Worm (Caenorhabditis elegans) whole organism, L1 larva: ENCODE data around the gene nhr-153.

Experiments
- C16A3.4 ChIP-seq: fragments of 150-350 bp; optimal IDR thresholded peaks from 2 replicates; lab custom pipeline; 2014; ENCODE audit warnings: missing biosample characterization, missing genetic modification characterization
- C34B4.2 ChIP-seq: sonication (generic microtip); optimal IDR thresholded peaks from 2 replicates; lab custom pipeline; 2017; ENCODE audit warnings: mild to moderate bottlenecking, missing genetic modification characterization, missing compliant biosample characterization
- F16B12.6 ChIP-seq: fragments of 150-350 bp; optimal IDR thresholded peaks from 2 replicates; lab custom pipeline; 2014; ENCODE audit warnings: missing biosample characterization, missing genetic modification characterization
- Y116A8C.19 ChIP-seq: sonication (generic microtip); optimal IDR thresholded peaks from 2 replicates; lab custom pipeline; 2016; ENCODE audit warnings: missing compliant biosample characterization, missing genetic modification characterization, borderline replicate concordance
- alr-1 ChIP-seq: fragments of 200-800 bp; sonication (Bioruptor generic); optimal IDR thresholded peaks from 2 replicates; lab custom pipeline; 2018; ENCODE audit warnings: borderline replicate concordance, mild to moderate bottlenecking, missing genetic modification characterization, missing compliant biosample characterization
- blmp-1 ChIP-seq: fragments of 150-350 bp; optimal IDR thresholded peaks from 2 replicates; lab custom pipeline; 2014; ENCODE audit warnings: missing biosample characterization, missing genetic modification characterization
- ceh-63 ChIP-seq: fragments of 200-800 bp; sonication (Bioruptor generic); optimal IDR thresholded peaks from 2 replicates; lab custom pipeline; 2018; ENCODE audit warnings: mild to moderate bottlenecking, missing genetic modification characterization, missing compliant biosample characterization
- ceh-82 ChIP-seq, 3 experiments: fragments of 150-350 bp in 1 of 3; sonication (generic microtip) in 2 of 3; optimal IDR thresholded peaks; 2 replicates each; lab custom pipeline; 2014 to 2017; ENCODE audit warnings: missing biosample characterization in 3 of 3, missing genetic modification characterization in 3 of 3
- ceh-90 ChIP-seq: sonication (generic microtip); optimal IDR thresholded peaks from 2 replicates; lab custom pipeline; 2016; ENCODE audit warnings: missing genetic modification characterization, missing compliant biosample characterization
- dsc-1 ChIP-seq: sonication (generic microtip); optimal IDR thresholded peaks from 2 replicates; lab custom pipeline; 2016; ENCODE audit warnings: mild to moderate bottlenecking, missing genetic modification characterization, missing compliant biosample characterization
- efl-1 ChIP-seq, 4 experiments: fragments of 150-350 bp; optimal IDR thresholded peaks in 3 of 4; peaks in 1 of 4; 1 replicate in 1 of 4; 2 replicates in 3 of 4; lab custom pipeline; 2014; ENCODE audit warnings: missing biosample characterization in 2 of 4, missing genetic modification characterization in 2 of 4, missing genetic modification reagents in 2 of 4
- elt-2 ChIP-seq: sonication (generic microtip); optimal IDR thresholded peaks from 2 replicates; lab custom pipeline; 2016; ENCODE audit warnings: missing genetic modification characterization, mild to moderate bottlenecking, inconsistent platforms, missing compliant biosample characterization, missing genetic modification reagents
- elt-3 ChIP-seq, 6 experiments: fragments of 150-350 bp in 1 of 6; sonication (generic microtip); optimal IDR thresholded peaks; 2 replicates each; lab custom pipeline; 2017 to 2018; ENCODE audit warnings: missing biosample characterization in 6 of 6, missing genetic modification characterization in 6 of 6, inconsistent platforms in 1 of 6
- fkh-8 ChIP-seq: sonication (generic microtip); optimal IDR thresholded peaks from 2 replicates; lab custom pipeline; 2016; ENCODE audit warnings: mild to moderate bottlenecking, missing genetic modification characterization, missing compliant biosample characterization
- grh-1 ChIP-seq: fragments of 200-800 bp; sonication (Bioruptor generic); IDR thresholded peaks from 2 replicates; pipeline ENCODE4 v1.3.6; 2022; ENCODE audit warnings: missing genetic modification reagents, missing genetic modification characterization, missing compliant biosample characterization
- jun-1 ChIP-seq: fragments of 150-350 bp; optimal IDR thresholded peaks from 2 replicates; lab custom pipeline; 2014; ENCODE audit warnings: missing biosample characterization, missing genetic modification reagents, missing genetic modification characterization
- lin-13 ChIP-seq: fragments of 150-350 bp; optimal IDR thresholded peaks from 2 replicates; lab custom pipeline; 2014; ENCODE audit warnings: missing biosample characterization, missing genetic modification reagents, missing genetic modification characterization
- lin-14 ChIP-seq: fragments of 200-800 bp; sonication (Bioruptor generic); optimal IDR thresholded peaks from 2 replicates; lab custom pipeline; 2018; ENCODE audit warnings: mild to moderate bottlenecking, missing genetic modification characterization, moderate library complexity, missing compliant biosample characterization
- lir-3 ChIP-seq: sonication (generic microtip); optimal IDR thresholded peaks from 2 replicates; lab custom pipeline; 2016; ENCODE audit warnings: mild to moderate bottlenecking, missing genetic modification characterization, moderate library complexity, missing compliant biosample characterization; ENCODE audit not compliant: poor library complexity
- lsy-2 ChIP-seq, 2 experiments: fragments of 150-350 bp; optimal IDR thresholded peaks; 2 replicates each; lab custom pipeline; 2014; ENCODE audit warnings: missing biosample characterization in 2 of 2, missing genetic modification characterization in 2 of 2
- mab-9 ChIP-seq: fragments of 200-800 bp; sonication (Bioruptor generic); IDR thresholded peaks from 2 replicates; pipeline ENCODE4 v1.3.6; 2022; ENCODE audit warnings: missing genetic modification reagents, missing genetic modification characterization, missing compliant biosample characterization
- mdl-1 ChIP-seq, 2 experiments: fragments of 150-350 bp; optimal IDR thresholded peaks; 2 replicates each; lab custom pipeline; 2014 to 2017; ENCODE audit warnings: missing biosample characterization in 2 of 2, missing genetic modification characterization in 2 of 2, inconsistent platforms in 1 of 2
- mef-2 ChIP-seq: fragments of 150-350 bp; optimal IDR thresholded peaks from 2 replicates; lab custom pipeline; 2014; ENCODE audit warnings: missing biosample characterization, missing genetic modification characterization
- mep-1 ChIP-seq: fragments of 150-350 bp; optimal IDR thresholded peaks from 2 replicates; lab custom pipeline; 2014; ENCODE audit warnings: missing biosample characterization, missing genetic modification characterization
- nhr-11 ChIP-seq: fragments of 150-350 bp; optimal IDR thresholded peaks from 2 replicates; lab custom pipeline; 2014; ENCODE audit warnings: missing biosample characterization, missing genetic modification characterization
- nhr-20 ChIP-seq: sonication (generic microtip); optimal IDR thresholded peaks from 2 replicates; lab custom pipeline; 2016; ENCODE audit warnings: mild to moderate bottlenecking, missing genetic modification characterization, missing compliant biosample characterization
- nhr-28 ChIP-seq: fragments of 150-350 bp; optimal IDR thresholded peaks from 2 replicates; lab custom pipeline; 2014; ENCODE audit warnings: missing biosample characterization, missing genetic modification characterization
- nhr-71 ChIP-seq: sonication (generic microtip); optimal IDR thresholded peaks from 2 replicates; lab custom pipeline; 2016; ENCODE audit warnings: mild to moderate bottlenecking, missing genetic modification characterization, moderate library complexity, missing compliant biosample characterization
- nhr-84 ChIP-seq: sonication (generic microtip); optimal IDR thresholded peaks from 2 replicates; lab custom pipeline; 2017; ENCODE audit warnings: missing biosample characterization, missing genetic modification characterization
- nhr-85 ChIP-seq: sonication (generic microtip); peaks from one replicate; lab custom pipeline; 2016; ENCODE audit warnings: missing genetic modification characterization, inconsistent platforms, missing compliant biosample characterization
- pag-3 ChIP-seq: sonication (generic microtip); optimal IDR thresholded peaks from 2 replicates; lab custom pipeline; 2017; ENCODE audit warnings: missing genetic modification characterization, mild to moderate bottlenecking, missing compliant biosample characterization, antibody characterized with exemption, borderline replicate concordance; ENCODE audit not compliant: insufficient read depth
- pqm-1 ChIP-seq: sonication (generic microtip); optimal IDR thresholded peaks from 3 replicates; lab custom pipeline; 2017; ENCODE audit warnings: missing biosample characterization, missing genetic modification characterization
- skn-1 ChIP-seq: fragments of 150-350 bp; optimal IDR thresholded peaks from 2 replicates; lab custom pipeline; 2014; ENCODE audit warnings: missing biosample characterization, missing genetic modification characterization
- snu-23 ChIP-seq: sonication (generic microtip); optimal IDR thresholded peaks from 2 replicates; lab custom pipeline; 2016; ENCODE audit warnings: missing genetic modification characterization, missing compliant biosample characterization
- tbx-2 ChIP-seq: sonication (generic microtip); optimal IDR thresholded peaks from 2 replicates; lab custom pipeline; 2016; ENCODE audit warnings: missing genetic modification characterization, missing compliant biosample characterization
- tlp-1 ChIP-seq: fragments of 150-350 bp; optimal IDR thresholded peaks from 2 replicates; lab custom pipeline; 2014; ENCODE audit warnings: missing biosample characterization, missing genetic modification characterization
- unc-30 ChIP-seq: sonication (generic microtip); optimal IDR thresholded peaks from 2 replicates; lab custom pipeline; 2017; ENCODE audit warnings: missing biosample characterization, missing genetic modification characterization
- unc-62 ChIP-seq: fragments of 150-350 bp; optimal IDR thresholded peaks from 2 replicates; lab custom pipeline; 2014; ENCODE audit warnings: missing biosample characterization, missing genetic modification reagents, missing genetic modification characterization
- unc-86 ChIP-seq: sonication (generic microtip); optimal IDR thresholded peaks from 2 replicates; lab custom pipeline; 2016; ENCODE audit warnings: missing genetic modification characterization, missing compliant biosample characterization
- vab-15 ChIP-seq: sonication (generic microtip); optimal IDR thresholded peaks from 2 replicates; lab custom pipeline; 2017; ENCODE audit warnings: missing genotype, mild to moderate bottlenecking, missing genetic modification characterization, missing compliant biosample characterization
- ztf-11 ChIP-seq, 2 experiments: sonication (generic microtip); optimal IDR thresholded peaks; 2 replicates each; lab custom pipeline; 2016 to 2017; ENCODE audit warnings: missing genetic modification characterization in 2 of 2, missing biosample characterization in 1 of 2, missing compliant biosample characterization in 1 of 2
- ztf-4 ChIP-seq: fragments of 150-350 bp; optimal IDR thresholded peaks from 2 replicates; lab custom pipeline; 2014; ENCODE audit warnings: missing biosample characterization, missing genetic modification characterization

The nhr-153 gene

ce11 chrV:12094030-12094429 is 10.0 kb upstream of the nhr-153 start, which contains the start of gene nhr-208:
TSS of gene nhr-208 (plus strand) at chrV:12094317.
- no peak for TF ChIP-seq tbx-2 (tag; lab: Kevin White, UChicago)
- TF ChIP-seq dsc-1 (tag; lab: Kevin White, UChicago), result no peak
- no peak for TF ChIP-seq unc-62 (GFP tag; lab: Kevin White, UChicago)
- TF ChIP-seq nhr-84 (tag; lab: Kevin White, UChicago), result no peak
- TF ChIP-seq ceh-63 (GFP tag; lab: Kevin White, UChicago), result no peak
- no peak for TF ChIP-seq skn-1 (tag; lab: Kevin White, UChicago)
- peak; percentile 2 for TF ChIP-seq snu-23
- peak; percentile 16 for TF ChIP-seq blmp-1 (tag; lab: Kevin White, UChicago)
- TF ChIP-seq nhr-20 (tag; lab: Kevin White, UChicago), result peak; percentile 50

- no peak for TF ChIP-seq tlp-1
- TF ChIP-seq mdl-1 (tag; optimal IDR thresholded peaks at IDR 0.05; lab: Kevin White, UChicago), result peak in 1 of 2 experiments; percentile 35
- no peak for TF ChIP-seq unc-30 (tag; lab: Kevin White, UChicago)
- no peak for TF ChIP-seq lin-13 (GFP tag; lab: Kevin White, UChicago)
- TF ChIP-seq lin-14 (GFP tag; lab: Kevin White, UChicago), result peak; percentile 48
- TF ChIP-seq elt-2 (tag; lab: Kevin White, UChicago), result no peak
- peak; percentile 23 for TF ChIP-seq nhr-20 (tag; lab: Kevin White, UChicago)
- TF ChIP-seq lsy-2 (tag; optimal IDR thresholded peaks at IDR 0.05; lab: Kevin White, UChicago), result peak in 1 of 2 experiments; percentile 5
- no peak for TF ChIP-seq ztf-11 (tag; optimal IDR thresholded peaks at IDR 0.05; lab: Kevin White, UChicago)
- peak; percentile 6 for TF ChIP-seq snu-23
- TF ChIP-seq grh-1 (GFP tag; lab: Robert Waterston, UW), result no peak
- TF ChIP-seq ceh-90, result no peak
- peak; percentile 49 for TF ChIP-seq jun-1 (tag; lab: Kevin White, UChicago)
- TF ChIP-seq C16A3.4, result peak; percentile 17
- TF ChIP-seq skn-1 (tag; lab: Kevin White, UChicago), result peak; percentile 34
- no peak for TF ChIP-seq fkh-8 (tag; lab: Kevin White, UChicago)
- no peak for TF ChIP-seq lir-3
Measured at ce11 chrV:12095865-12096264, 8.2 kb upstream of the nhr-153 start, which contains the start of gene nhr-207. TSS of gene nhr-207 (plus strand) at chrV:12096146.

ce11 chrV:12098123-12098522 is 5.9 kb upstream of the nhr-153 start, which contains the start of gene nhr-209:
TSS of gene nhr-209 (plus strand) at chrV:12098149.
- TF ChIP-seq efl-1 (optimal IDR thresholded peaks at IDR 0.05; lab: Kevin White, UChicago) (no peak), efl-1 (GFP tag; optimal IDR thresholded peaks at IDR 0.05 in 1 of 2; lab: Kevin White, UChicago) (peak in 1 of 2 experiments; percentile 86), nhr-20 (tag; lab: Kevin White, UChicago) (peak; percentile 25), jun-1 (tag; lab: Kevin White, UChicago) (no peak), tlp-1 (no peak), Y116A8C.19 (tag; lab: Kevin White, UChicago) (no peak), dsc-1 (tag; lab: Kevin White, UChicago) (no peak), elt-3 (tag; optimal IDR thresholded peaks at IDR 0.05; lab: Kevin White, UChicago) (peak in 1 of 6 experiments; percentile 26), nhr-85 (peak; percentile 0)

- TF ChIP-seq elt-2 (tag; lab: Kevin White, UChicago), result no peak
- TF ChIP-seq lin-13 (GFP tag; lab: Kevin White, UChicago), result no peak
- TF ChIP-seq F16B12.6, result no peak
- TF ChIP-seq tlp-1, result no peak
- no peak for TF ChIP-seq ztf-11 (tag; optimal IDR thresholded peaks at IDR 0.05; lab: Kevin White, UChicago)
- TF ChIP-seq snu-23, result peak; percentile 30
- TF ChIP-seq efl-1 (optimal IDR thresholded peaks at IDR 0.05; lab: Kevin White, UChicago), result peak; percentile 31 to 32
- peak in 1 of 2 experiments; percentile 70 for TF ChIP-seq efl-1 (GFP tag; optimal IDR thresholded peaks at IDR 0.05 in 1 of 2; lab: Kevin White, UChicago)
- TF ChIP-seq nhr-71 (tag; lab: Kevin White, UChicago), result peak; percentile 27
- no peak for TF ChIP-seq ceh-90
- no peak for TF ChIP-seq unc-86 (tag; lab: Kevin White, UChicago)
- TF ChIP-seq pag-3 (tag; lab: Kevin White, UChicago), result no peak
- TF ChIP-seq lsy-2 (tag; optimal IDR thresholded peaks at IDR 0.05; lab: Kevin White, UChicago), result peak in 1 of 2 experiments; percentile 42
- TF ChIP-seq vab-15 (tag; lab: Kevin White, UChicago), result no peak
- no peak for TF ChIP-seq fkh-8 (tag; lab: Kevin White, UChicago)
- no peak for TF ChIP-seq nhr-11
- peak; percentile 63 for TF ChIP-seq lin-14 (GFP tag; lab: Kevin White, UChicago)
- TF ChIP-seq mep-1 (tag; lab: Kevin White, UChicago), result peak; percentile 11
- TF ChIP-seq ceh-82 (tag; optimal IDR thresholded peaks at IDR 0.05; lab: Kevin White, UChicago), result no peak
- TF ChIP-seq C34B4.2 (tag; lab: Kevin White, UChicago), result no peak
- no peak for TF ChIP-seq Y116A8C.19 (tag; lab: Kevin White, UChicago)
- no peak for TF ChIP-seq alr-1 (tag; lab: Kevin White, UChicago)
- no peak for TF ChIP-seq pqm-1 (tag; lab: Kevin White, UChicago)
- TF ChIP-seq nhr-28 (tag; lab: Kevin White, UChicago), result no peak
- TF ChIP-seq ztf-4 (tag; lab: Kevin White, UChicago), result no peak
- no peak for TF ChIP-seq mef-2
- no peak for TF ChIP-seq ceh-63 (GFP tag; lab: Kevin White, UChicago)
- no peak for TF ChIP-seq mab-9 (GFP tag; lab: Robert Waterston, UW)
Measured at ce11 chrV:12100794-12101343, 3.2 kb upstream of the nhr-153 start, which contains the start of gene nhr-154. TSS of gene nhr-154 (plus strand) at chrV:12101293.
